Fruit fly (Drosophila melanogaster): ENCODE results near the gene AhcyL2.
A peak's percentile ranks its signal among the peaks of the same experiment; 100 is the strongest.

The AhcyL2 gene

DNA sequence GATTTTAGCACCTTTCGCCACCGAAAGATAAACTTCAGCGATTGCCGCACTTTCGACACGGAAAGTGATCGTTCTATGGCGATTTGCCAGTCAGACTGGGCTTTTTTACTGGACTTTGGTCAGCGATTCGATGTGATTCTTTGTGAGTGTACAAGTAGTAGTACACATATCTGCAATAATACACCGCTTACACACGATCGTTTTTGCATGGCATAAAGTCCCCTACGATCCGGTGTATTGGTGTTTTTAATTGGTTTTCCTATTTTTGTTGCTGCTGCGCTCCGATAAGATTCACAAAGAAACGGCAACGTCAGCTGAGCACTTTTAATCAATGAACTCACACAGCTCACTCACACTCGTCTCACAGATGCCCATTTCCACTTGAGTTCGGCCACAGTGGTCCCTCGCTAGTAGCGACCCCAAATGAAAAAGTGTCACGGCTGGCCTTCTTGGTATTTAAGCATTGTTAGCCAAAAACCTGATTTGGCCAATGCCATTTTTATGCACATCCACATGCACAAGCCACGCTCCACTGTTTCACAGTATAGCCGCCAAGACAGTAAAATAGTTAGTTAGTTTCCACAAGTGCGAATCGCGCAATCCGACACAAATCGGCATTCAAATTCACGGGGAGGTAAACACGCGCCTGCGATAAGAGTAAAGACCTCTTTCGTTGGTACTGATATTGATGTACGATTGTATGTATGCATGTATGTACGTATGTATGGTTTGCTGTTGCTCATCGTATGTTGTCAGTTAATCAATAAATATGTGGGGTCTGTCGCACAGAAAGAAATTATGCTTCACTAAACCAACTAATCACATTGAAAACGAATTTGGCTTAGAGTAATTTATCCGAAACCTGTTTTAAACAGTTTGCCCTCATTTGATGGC lies 4.5 kb upstream of the AhcyL2 start (continued):
- peak; percentile 93 for TF ChIP-seq pum (GFP tag; optimal IDR thresholded peaks at IDR 0.05)
- peak; percentile 82 for TF ChIP-seq CG4617 (GFP tag; optimal IDR thresholded peaks at IDR 0.05; ENCODE audit: borderline replicate concordance)
- TF ChIP-seq CG17612 (GFP tag; IDR thresholded peaks at IDR 0.05) = peak; percentile 96
- peak; percentile 37 for TF ChIP-seq pfk (GFP tag; optimal IDR thresholded peaks at IDR 0.05)
- peak; percentile 43 for TF ChIP-seq CG10267 (tag; optimal IDR thresholded peaks at IDR 0.05)
- TF ChIP-seq CG9797 (GFP tag; optimal IDR thresholded peaks at IDR 0.05) = peak; percentile 12
- TF ChIP-seq B-H2 (GFP tag; optimal IDR thresholded peaks at IDR 0.05) = peak; percentile 97
- TF ChIP-seq Lhr (GFP tag; optimal IDR thresholded peaks at IDR 0.05) = peak; percentile 28
- TF ChIP-seq D19A (tag; optimal IDR thresholded peaks at IDR 0.05) = peak; percentile 60
- peak; percentile 95 for TF ChIP-seq CG14050 (GFP tag; IDR thresholded peaks at IDR 0.05)
- peak; percentile 73 for TF ChIP-seq Vsx1 (GFP tag; optimal IDR thresholded peaks at IDR 0.05)
- peak; percentile 93 for TF ChIP-seq sisA (GFP tag; IDR thresholded peaks at IDR 0.05)
- peak; percentile 97 for TF ChIP-seq Poxn (GFP tag; IDR thresholded peaks at IDR 0.05)
- TF ChIP-seq CG11723 (GFP tag; optimal IDR thresholded peaks at IDR 0.05) = peak; percentile 91
- peak; percentile 89 for TF ChIP-seq CG7357 (GFP tag; IDR thresholded peaks at IDR 0.05)
- TF ChIP-seq ash1 (GFP tag; optimal IDR thresholded peaks at IDR 0.05) = peak; percentile 92
- peak; percentile 77 for TF ChIP-seq nau (GFP tag; optimal IDR thresholded peaks at IDR 0.05)
- TF ChIP-seq CG16779 (GFP tag; IDR thresholded peaks at IDR 0.05) = peak; percentile 97
- TF ChIP-seq crc (GFP tag; optimal IDR thresholded peaks at IDR 0.05) = peak; percentile 92
- no peak for TF ChIP-seq CG7745 (tag; optimal IDR thresholded peaks at IDR 0.05)
- TF ChIP-seq zen (tag; optimal IDR thresholded peaks at IDR 0.05) = peak; percentile 57
- peak; percentile 76 for TF ChIP-seq onecut (GFP tag; IDR thresholded peaks at IDR 0.05)
- TF ChIP-seq her (GFP tag; optimal IDR thresholded peaks at IDR 0.05) = peak; percentile 96
- TF ChIP-seq CG33557 (GFP tag; optimal IDR thresholded peaks at IDR 0.05) = peak; percentile 33
- peak; percentile 80 for TF ChIP-seq CG10959 (GFP tag; IDR thresholded peaks at IDR 0.05)
- peak; percentile 50; the same call in 1 of the 2 replicates for TF ChIP-seq Dref (GFP tag; IDR thresholded peaks at IDR 0.05)
- TF ChIP-seq Six4 (GFP tag; optimal IDR thresholded peaks at IDR 0.05) = peak; percentile 62
- TF ChIP-seq CG1024 (GFP tag; IDR thresholded peaks at IDR 0.05) = peak; percentile 74
- peak; percentile 88 to 91 for TF ChIP-seq Hr51 (GFP tag; optimal IDR thresholded peaks at IDR 0.05)
- TF ChIP-seq CG15011 (GFP tag; optimal IDR thresholded peaks at IDR 0.05) = peak; percentile 87
- TF ChIP-seq Sry-δ (GFP tag; optimal IDR thresholded peaks at IDR 0.05) = peak; percentile 56
- peak; percentile 84 for TF ChIP-seq CG8089 (GFP tag; optimal IDR thresholded peaks at IDR 0.05)
- TF ChIP-seq CG30403 (GFP tag; optimal IDR thresholded peaks at IDR 0.05) = peak; percentile 91
- TF ChIP-seq CG12744 (GFP tag; optimal IDR thresholded peaks at IDR 0.05) = peak; percentile 91
- peak; percentile 98 for TF ChIP-seq Dip3 (GFP tag; optimal IDR thresholded peaks at IDR 0.05)
- peak; percentile 91 for TF ChIP-seq CG13424 (tag; optimal IDR thresholded peaks at IDR 0.05)
- TF ChIP-seq crp (GFP tag; optimal IDR thresholded peaks at IDR 0.05) = peak in 1 of 2 experiments; percentile 62
- TF ChIP-seq sima (GFP tag; optimal IDR thresholded peaks at IDR 0.05) = peak; percentile 76
- peak; percentile 63 for TF ChIP-seq CG4360 (GFP tag; IDR thresholded peaks at IDR 0.05)
- TF ChIP-seq CG17829 (tag; optimal IDR thresholded peaks at IDR 0.05) = peak; percentile 73
- TF ChIP-seq trem (tag; optimal IDR thresholded peaks at IDR 0.05) = peak; percentile 21
- peak; percentile 55; the same call in 2 of the 3 replicates for TF ChIP-seq vnd (GFP tag; IDR thresholded peaks at IDR 0.05; ENCODE audit: partially characterized antibody)
- peak; percentile 94 for TF ChIP-seq CG12659 (GFP tag; optimal IDR thresholded peaks at IDR 0.05)
- peak; percentile 78 for TF ChIP-seq CG2712 (tag; optimal IDR thresholded peaks at IDR 0.05)
- TF ChIP-seq knrl (GFP tag; IDR thresholded peaks at IDR 0.05; ENCODE audit: partially characterized antibody) = no peak
- no peak for TF ChIP-seq hkb (optimal IDR thresholded peaks at IDR 0.05)
- TF ChIP-seq hkb (GFP tag; IDR thresholded peaks at IDR 0.05) = peak; percentile 94
- TF ChIP-seq CG2678 (tag; optimal IDR thresholded peaks at IDR 0.05) = peak; percentile 95

Measured in whole organism, embryonic.